Worm (Caenorhabditis elegans) whole organism, L3 larva: ENCODE data around the gene cdc-50.B.
A peak's percentile ranks its signal among the peaks of the same experiment; 100 is the strongest.

ENCODE experiments used
- R02D3.7 ChIP-seq: fragments of 150-350 bp; optimal IDR thresholded peaks from 2 replicates; lab custom pipeline; 2014; ENCODE audit warnings: missing biosample characterization, missing genetic modification characterization
- ZK546.5 ChIP-seq: sonication (generic microtip); optimal IDR thresholded peaks from 2 replicates; lab custom pipeline; 2017; ENCODE audit warnings: missing biosample characterization, missing genetic modification characterization
- aly-2 ChIP-seq: fragments of 150-350 bp; optimal IDR thresholded peaks from 2 replicates; lab custom pipeline; 2014; ENCODE audit warnings: missing biosample characterization, missing genetic modification characterization
- ama-1 ChIP-seq: fragments of 150-350 bp; optimal IDR thresholded peaks from 2 replicates; lab custom pipeline; 2018
- ceh-28 ChIP-seq: fragments of 150-350 bp; optimal IDR thresholded peaks from 2 replicates; lab custom pipeline; 2014; ENCODE audit warnings: missing biosample characterization, missing genetic modification reagents, missing genetic modification characterization
- ceh-82 ChIP-seq: fragments of 150-350 bp; optimal IDR thresholded peaks from 2 replicates; lab custom pipeline; 2014; ENCODE audit warnings: missing biosample characterization, missing genetic modification characterization
- ceh-9 ChIP-seq: sonication (generic microtip); optimal IDR thresholded peaks from 2 replicates; lab custom pipeline; 2018; ENCODE audit warnings: missing biosample characterization, missing genetic modification characterization
- daf-12 ChIP-seq: fragments of 150-350 bp; optimal IDR thresholded peaks from 2 replicates; lab custom pipeline; 2014; ENCODE audit warnings: missing biosample characterization, missing genetic modification reagents, missing genetic modification characterization
- egl-27 ChIP-seq: sonication (generic microtip); optimal IDR thresholded peaks from 4 replicates; lab custom pipeline; 2017; ENCODE audit warnings: missing biosample characterization, missing genetic modification reagents, missing genetic modification characterization
- egl-5 ChIP-seq: fragments of 150-350 bp; optimal IDR thresholded peaks from 2 replicates; lab custom pipeline; 2017; ENCODE audit warnings: missing biosample characterization, missing genetic modification reagents, missing genetic modification characterization, inconsistent platforms
- elt-1 ChIP-seq: fragments of 150-350 bp; optimal IDR thresholded peaks from 2 replicates; lab custom pipeline; 2014; ENCODE audit warnings: missing biosample characterization, missing genetic modification characterization
- elt-2 ChIP-seq: sonication (generic microtip); optimal IDR thresholded peaks from 2 replicates; lab custom pipeline; 2016; ENCODE audit warnings: missing genetic modification reagents, mild to moderate bottlenecking, missing genetic modification characterization, missing compliant biosample characterization
- eor-1 ChIP-seq, 2 experiments: fragments of 150-350 bp; optimal IDR thresholded peaks; 2 replicates each; lab custom pipeline; 2014 to 2018; ENCODE audit warnings: missing biosample characterization in 2 of 2, missing genetic modification characterization in 2 of 2
- fkh-10 ChIP-seq: sonication (generic microtip); optimal IDR thresholded peaks from 2 replicates; lab custom pipeline; 2017; ENCODE audit warnings: missing biosample characterization, missing genetic modification reagents, missing genetic modification characterization
- fos-1 ChIP-seq: fragments of 150-350 bp; optimal IDR thresholded peaks from 2 replicates; lab custom pipeline; 2014; ENCODE audit warnings: missing biosample characterization, missing genetic modification characterization
- hmg-11 ChIP-seq: sonication (generic microtip); optimal IDR thresholded peaks from 2 replicates; lab custom pipeline; 2016; ENCODE audit warnings: missing genetic modification characterization, missing compliant biosample characterization
- jun-1 ChIP-seq: fragments of 150-350 bp; optimal IDR thresholded peaks from 2 replicates; lab custom pipeline; 2014; ENCODE audit warnings: missing biosample characterization, missing genetic modification reagents, missing genetic modification characterization
- lin-15B ChIP-seq: fragments of 150-350 bp; optimal IDR thresholded peaks from 2 replicates; lab custom pipeline; 2014; ENCODE audit warnings: missing biosample characterization, missing genetic modification characterization
- lin-39 ChIP-seq: fragments of 150-350 bp; optimal IDR thresholded peaks from 2 replicates; lab custom pipeline; 2018; ENCODE audit warnings: missing biosample characterization, missing genetic modification reagents, missing genetic modification characterization
- mdl-1 ChIP-seq: fragments of 150-350 bp; optimal IDR thresholded peaks from 2 replicates; lab custom pipeline; 2014; ENCODE audit warnings: missing biosample characterization, missing genetic modification characterization
- nfya-1 ChIP-seq: sonication (generic microtip); optimal IDR thresholded peaks from 2 replicates; lab custom pipeline; 2017; ENCODE audit warnings: missing genetic modification characterization, mild to moderate bottlenecking, missing compliant biosample characterization, antibody characterized with exemption, moderate library complexity; ENCODE audit not compliant: insufficient read depth
- nhr-11 ChIP-seq: fragments of 150-350 bp; optimal IDR thresholded peaks from 2 replicates; lab custom pipeline; 2014; ENCODE audit warnings: missing biosample characterization, missing genetic modification characterization
- nhr-12 ChIP-seq: fragments of 150-350 bp; optimal IDR thresholded peaks from 2 replicates; lab custom pipeline; 2014; ENCODE audit warnings: missing biosample characterization, missing genetic modification characterization
- nhr-23 ChIP-seq: fragments of 150-350 bp; optimal IDR thresholded peaks from 2 replicates; lab custom pipeline; 2014; ENCODE audit warnings: missing biosample characterization, missing genetic modification reagents, missing genetic modification characterization
- nhr-25 ChIP-seq: sonication (generic microtip); optimal IDR thresholded peaks from 2 replicates; lab custom pipeline; 2017; ENCODE audit warnings: missing biosample characterization, missing genetic modification characterization
- nhr-28 ChIP-seq: fragments of 150-350 bp; optimal IDR thresholded peaks from 2 replicates; lab custom pipeline; 2014; ENCODE audit warnings: missing biosample characterization, missing genetic modification characterization
- nhr-67 ChIP-seq: fragments of 150-350 bp; optimal IDR thresholded peaks from 2 replicates; lab custom pipeline; 2014; ENCODE audit warnings: missing biosample characterization, missing genetic modification characterization
- nhr-76 ChIP-seq: fragments of 150-350 bp; sonication (generic microtip); optimal IDR thresholded peaks from 5 replicates; lab custom pipeline; 2014; ENCODE audit warnings: missing biosample characterization, missing genetic modification characterization
- nhr-77 ChIP-seq: fragments of 150-350 bp; optimal IDR thresholded peaks from 2 replicates; lab custom pipeline; 2014; ENCODE audit warnings: missing biosample characterization, missing genetic modification characterization
- pha-4 ChIP-seq: fragments of 150-350 bp; optimal IDR thresholded peaks from 2 replicates; lab custom pipeline; 2014; ENCODE audit warnings: missing biosample characterization, missing genetic modification reagents, missing genetic modification characterization
- pqm-1 ChIP-seq: fragments of 150-350 bp; optimal IDR thresholded peaks from 2 replicates; lab custom pipeline; 2017; ENCODE audit warnings: missing biosample characterization, missing genetic modification characterization, inconsistent platforms
- sea-2 ChIP-seq: fragments of 150-350 bp; sonication (generic microtip); optimal IDR thresholded peaks from 4 replicates; lab custom pipeline; 2014; ENCODE audit warnings: missing biosample characterization, missing genetic modification reagents, missing genetic modification characterization
- skn-1 ChIP-seq: fragments of 150-350 bp; optimal IDR thresholded peaks from 2 replicates; lab custom pipeline; 2014; ENCODE audit warnings: missing biosample characterization, missing genetic modification characterization
- snpc-4 ChIP-seq: fragments of 150-350 bp; optimal IDR thresholded peaks from 2 replicates; lab custom pipeline; 2014; ENCODE audit warnings: missing biosample characterization, missing genetic modification characterization
- unc-39 ChIP-seq: sonication (generic microtip); optimal IDR thresholded peaks from 4 replicates; lab custom pipeline; 2017; ENCODE audit warnings: missing biosample characterization, missing genetic modification characterization
- unc-62 ChIP-seq: fragments of 150-350 bp; sonication (generic microtip); optimal IDR thresholded peaks from 4 replicates; lab custom pipeline; 2014; ENCODE audit warnings: missing biosample characterization, missing genetic modification reagents, missing genetic modification characterization
- zag-1 ChIP-seq: fragments of 150-350 bp; optimal IDR thresholded peaks from 2 replicates; lab custom pipeline; 2014; ENCODE audit warnings: missing biosample characterization, missing genetic modification characterization
- ztf-4 ChIP-seq: fragments of 150-350 bp; optimal IDR thresholded peaks from 2 replicates; lab custom pipeline; 2014; ENCODE audit warnings: missing biosample characterization, missing genetic modification characterization

Gene cdc-50.B

DNA sequence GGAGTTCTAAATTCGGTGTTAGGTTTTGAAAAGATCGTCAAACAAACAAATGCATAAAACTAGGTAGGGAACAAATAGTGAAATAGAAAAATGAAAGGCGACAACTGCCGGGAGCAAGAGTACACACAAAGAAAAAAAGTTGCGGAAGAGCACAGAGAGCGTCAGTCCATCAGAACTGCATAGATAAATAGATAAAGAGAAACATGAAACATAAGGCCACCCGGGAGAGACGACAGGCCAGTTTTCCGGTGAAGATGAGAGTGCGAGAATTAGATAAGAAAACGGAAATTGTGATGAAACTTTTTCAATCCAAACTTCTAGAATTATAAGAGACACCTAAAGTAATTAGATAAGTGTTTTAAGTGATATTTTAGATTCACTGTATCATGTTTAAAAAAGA, 6.9 kb upstream of the cdc-50.B start (continued):
- TF ChIP-seq skn-1 (tag; lab: Kevin White, UChicago) = no peak
- TF ChIP-seq nhr-12 (tag; lab: Kevin White, UChicago) = no peak
- peak; percentile 68 for TF ChIP-seq pqm-1 (tag; lab: Kevin White, UChicago)
- peak; percentile 41 for TF ChIP-seq nfya-1
- no peak for TF ChIP-seq ztf-4

DNA sequence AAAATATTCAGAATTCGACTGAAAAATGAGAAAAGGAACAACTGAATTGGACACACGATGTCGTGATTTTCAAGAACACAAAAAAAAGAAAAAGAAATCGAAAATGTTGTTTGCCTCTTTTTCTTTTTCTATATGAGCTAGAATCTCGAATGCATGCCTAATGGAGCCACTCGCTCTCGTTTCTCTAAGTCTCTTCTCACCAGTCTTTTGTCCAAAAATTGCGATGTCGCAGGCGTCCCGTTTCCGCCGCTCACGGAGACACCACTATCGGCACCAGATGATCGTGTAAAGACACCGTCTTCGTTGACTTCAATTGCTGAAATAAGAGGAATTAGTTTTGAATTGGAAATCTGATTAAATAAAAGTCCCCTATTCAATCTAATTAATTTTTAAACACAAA, 6.0 kb upstream of the cdc-50.B start:
- no peak for TF ChIP-seq nhr-25 (tag; lab: Kevin White, UChicago)
- no peak for TF ChIP-seq nhr-23 (tag; lab: Kevin White, UChicago)
- no peak for TF ChIP-seq ama-1 (lab: Kevin White, UChicago)
- TF ChIP-seq sea-2 = no peak
- no peak for TF ChIP-seq unc-62 (GFP tag; lab: Kevin White, UChicago)
- no peak for TF ChIP-seq jun-1 (tag; lab: Kevin White, UChicago)
- TF ChIP-seq elt-1 (tag; lab: Kevin White, UChicago) = no peak
- TF ChIP-seq nhr-67 = no peak
- peak; percentile 17 for TF ChIP-seq elt-2 (tag; lab: Kevin White, UChicago)
- TF ChIP-seq ZK546.5 (tag; lab: Kevin White, UChicago) = no peak
- no peak for TF ChIP-seq eor-1 (tag; optimal IDR thresholded peaks at IDR 0.05; lab: Kevin White, UChicago)
- TF ChIP-seq pha-4 = peak; percentile 4
- no peak for TF ChIP-seq nhr-77 (tag; lab: Kevin White, UChicago)
- peak; percentile 27 for TF ChIP-seq lin-15B (tag; lab: Kevin White, UChicago)
- TF ChIP-seq nfya-1 = peak; percentile 66
- no peak for TF ChIP-seq snpc-4
- TF ChIP-seq daf-12 (tag; lab: Kevin White, UChicago) = no peak
- TF ChIP-seq lin-39 (tag; lab: Kevin White, UChicago) = peak; percentile 84
- peak; percentile 37 for TF ChIP-seq fkh-10 (GFP tag; lab: Kevin White, UChicago)
- TF ChIP-seq ztf-4 = no peak
- TF ChIP-seq hmg-11 (tag; lab: Kevin White, UChicago) = peak; percentile 32

DNA sequence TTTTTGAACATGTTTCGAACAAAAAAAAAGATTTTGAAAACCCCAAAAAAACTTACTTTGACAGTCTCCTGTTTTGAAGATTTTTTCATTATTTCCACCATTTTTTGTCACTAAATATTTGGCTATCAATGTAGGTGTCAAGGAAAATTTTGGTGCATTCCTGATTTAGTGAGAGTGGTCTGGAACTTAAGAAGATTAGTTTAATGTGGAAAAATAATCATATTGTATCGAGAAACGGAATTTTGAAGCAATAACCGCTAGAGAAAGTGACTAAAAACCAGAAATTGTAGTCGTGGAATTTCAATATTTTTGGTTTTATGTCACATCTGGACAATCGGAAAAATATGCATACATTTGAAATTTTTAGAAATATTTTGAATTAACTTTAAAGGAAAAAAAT, 2.8 kb upstream of the cdc-50.B start, which contains the start of the genes F20C5.11 and klp-11:
Gene F20C5.11 (minus strand): TSS at position 101 of the 400 bp plus-strand sequence.
Gene klp-11 (minus strand): TSS at position 171 of the 400 bp plus-strand sequence.
- TF ChIP-seq elt-1 (tag; lab: Kevin White, UChicago) (no peak), snpc-4 (no peak), hmg-11 (tag; lab: Kevin White, UChicago) (no peak), egl-27 (tag; lab: Kevin White, UChicago) (no peak), aly-2 (tag; lab: Kevin White, UChicago) (no peak), nhr-12 (tag; lab: Kevin White, UChicago) (no peak), egl-5 (tag; lab: Kevin White, UChicago) (no peak), mdl-1 (no peak), pqm-1 (tag; lab: Kevin White, UChicago) (no peak), daf-12 (tag; lab: Kevin White, UChicago) (no peak), nfya-1 (no peak), nhr-25 (tag; lab: Kevin White, UChicago) (no peak), nhr-28 (tag; lab: Kevin White, UChicago) (no peak), R02D3.7 (no peak), unc-39 (no peak), ztf-4 (no peak), ceh-82 (tag; lab: Kevin White, UChicago) (no peak), nhr-76 (tag; lab: Kevin White, UChicago) (no peak), nhr-67 (no peak)

DNA sequence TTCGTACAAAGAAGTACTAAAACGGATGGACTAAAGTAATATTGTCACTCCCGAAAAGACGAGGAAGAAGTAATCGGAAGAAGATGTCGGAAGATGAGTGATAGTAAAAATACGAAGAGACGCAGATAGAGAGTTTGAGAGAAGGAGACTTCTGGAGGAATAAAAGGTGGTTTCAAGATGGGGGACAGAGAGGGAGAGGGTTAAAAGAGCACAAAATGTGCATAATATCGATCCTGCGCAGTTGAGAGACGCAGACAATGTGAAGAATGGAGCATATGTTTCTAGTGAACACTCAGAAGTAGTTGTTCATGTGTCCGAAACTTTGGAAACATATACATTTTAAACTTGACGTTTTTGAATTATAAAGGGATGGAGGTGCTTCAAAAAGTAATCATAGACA, 2.2 kb upstream of the cdc-50.B start:
- peak; percentile 37 for TF ChIP-seq lin-15B (tag; lab: Kevin White, UChicago)
- peak; percentile 52 for TF ChIP-seq snpc-4
- TF ChIP-seq lin-39 (tag; lab: Kevin White, UChicago) = peak; percentile 81
- TF ChIP-seq fkh-10 (GFP tag; lab: Kevin White, UChicago) = peak; percentile 48
- no peak for TF ChIP-seq nhr-25 (tag; lab: Kevin White, UChicago)
- no peak for TF ChIP-seq fos-1
- TF ChIP-seq ceh-9 (tag; lab: Kevin White, UChicago) = no peak
- TF ChIP-seq nhr-11 (tag; lab: Kevin White, UChicago) = no peak
- no peak for TF ChIP-seq unc-62 (GFP tag; lab: Kevin White, UChicago)
- no peak for TF ChIP-seq nhr-67
- peak; percentile 28 for TF ChIP-seq hmg-11 (tag; lab: Kevin White, UChicago)
- TF ChIP-seq ceh-28 = peak; percentile 69
- no peak for TF ChIP-seq elt-1 (tag; lab: Kevin White, UChicago)
- TF ChIP-seq nfya-1 = peak; percentile 82
- peak; percentile 46 for TF ChIP-seq sea-2
- no peak for TF ChIP-seq zag-1 (tag; lab: Kevin White, UChicago)
